Worm (Caenorhabditis elegans): Measurements from ENCODE around the gene dnj-9.

dnj-9 gene

DNA sequence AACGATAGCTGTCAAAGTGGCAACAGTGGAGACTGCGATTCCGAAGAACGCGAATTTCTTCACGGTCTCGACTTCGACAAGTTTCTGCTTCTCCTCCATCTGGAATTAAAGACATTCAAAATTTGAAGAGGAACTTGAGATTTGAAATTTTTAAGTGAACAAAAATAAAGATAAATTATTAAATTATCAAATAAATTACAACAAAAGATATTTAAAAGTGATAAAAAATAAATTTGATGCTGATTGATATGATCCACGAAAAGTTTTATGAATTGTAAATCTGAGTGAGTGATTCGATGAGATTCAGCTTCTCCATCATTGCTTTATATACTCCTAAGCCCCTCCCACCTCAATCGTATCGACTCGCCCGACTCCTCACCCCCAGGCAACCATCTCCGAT is 15.6 kb downstream of the dnj-9 start, which contains the start of gene col-17:
Gene col-17 (minus strand): TSS at position 101 of the 400 bp plus-strand sequence.
- TF ChIP-seq gmeb-1 (tag; optimal IDR thresholded peaks at IDR 0.05) (no peak), C34F6.9 (tag; optimal IDR thresholded peaks at IDR 0.05) (no peak), nhr-237 (tag; optimal IDR thresholded peaks at IDR 0.05) (no peak), nhr-129 (tag; optimal IDR thresholded peaks at IDR 0.05) (no peak), aly-2 (tag; optimal IDR thresholded peaks at IDR 0.05) (no peak), mbf-1 (tag; optimal IDR thresholded peaks at IDR 0.05) (no peak), nhr-25 (tag; optimal IDR thresholded peaks at IDR 0.05) (no peak), nhr-11 (tag; optimal IDR thresholded peaks at IDR 0.05) (no peak), egl-27 (tag; optimal IDR thresholded peaks at IDR 0.05) (no peak), dmd-4 (tag; optimal IDR thresholded peaks at IDR 0.05) (no peak), mdl-1 (tag; optimal IDR thresholded peaks at IDR 0.05) (no peak), lsy-2 (tag; optimal IDR thresholded peaks at IDR 0.05) (no peak), unc-62 (GFP tag; optimal IDR thresholded peaks at IDR 0.05) (no peak), ama-1 (optimal IDR thresholded peaks at IDR 0.05) (no peak), fos-1 (tag; optimal IDR thresholded peaks at IDR 0.05) (no peak), ceh-82 (tag; optimal IDR thresholded peaks at IDR 0.05) (no peak)

DNA sequence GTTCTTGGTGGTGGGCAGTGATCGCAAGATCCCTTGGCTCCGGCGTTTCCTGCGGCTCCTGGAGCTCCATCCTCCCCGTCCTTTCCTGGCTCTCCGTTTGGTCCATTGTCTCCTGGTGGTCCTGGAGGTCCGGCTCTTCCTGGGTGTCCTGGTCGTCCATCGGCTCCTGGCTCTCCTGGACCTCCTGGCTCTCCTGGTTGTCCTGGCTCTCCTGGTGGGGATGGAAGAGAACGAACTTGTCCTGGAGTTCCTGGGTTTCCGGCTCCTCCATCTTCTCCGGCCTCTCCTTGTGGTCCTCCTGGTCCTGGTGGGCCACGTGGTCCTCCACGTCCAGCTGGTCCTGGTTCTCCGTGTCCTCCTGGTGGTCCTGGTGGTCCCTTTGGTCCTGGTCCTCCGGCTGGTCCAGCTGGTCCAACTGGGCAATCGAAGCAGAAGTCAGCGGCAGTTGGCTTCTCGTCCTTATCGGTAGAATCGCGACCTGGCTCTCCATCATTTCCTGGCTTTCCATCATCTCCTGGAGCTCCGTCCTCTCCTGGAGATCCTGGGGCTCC is 18.0 kb downstream of the dnj-9 start:
- TF ChIP-seq aly-2 (tag; optimal IDR thresholded peaks at IDR 0.05): no peak
- no peak for TF ChIP-seq ceh-16 (tag; optimal IDR thresholded peaks at IDR 0.05)
- TF ChIP-seq sma-9 (GFP tag; optimal IDR thresholded peaks at IDR 0.05): no peak
- TF ChIP-seq sma-9 (tag; optimal IDR thresholded peaks at IDR 0.05): no peak
- no peak for TF ChIP-seq R02D3.7 (tag; optimal IDR thresholded peaks at IDR 0.05)
- no peak for TF ChIP-seq lsy-2 (tag; optimal IDR thresholded peaks at IDR 0.05)
- TF ChIP-seq lin-13 (GFP tag; optimal IDR thresholded peaks at IDR 0.05): no peak

DNA sequence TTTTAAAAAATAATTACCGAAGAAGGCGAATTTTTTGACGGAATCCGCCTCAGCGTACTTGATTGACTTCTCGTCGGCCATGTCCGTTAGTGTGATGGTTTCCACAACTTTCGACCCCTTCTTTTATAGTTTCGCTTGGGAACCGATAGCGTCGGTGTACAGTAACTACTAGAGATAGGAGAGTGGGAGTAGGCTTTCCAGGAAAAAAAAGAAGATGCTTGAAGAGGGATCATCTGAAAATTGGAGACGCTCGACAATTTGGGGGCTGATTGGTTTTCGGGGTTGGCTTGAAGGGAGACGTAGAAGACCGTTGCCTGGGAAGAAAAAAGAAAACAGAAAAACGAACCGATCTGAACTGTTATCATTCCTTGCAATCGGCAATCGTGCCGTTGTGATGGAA is 18.8 kb downstream of the dnj-9 start, which contains the start of gene col-20:
Gene col-20 (minus strand): TSS at position 101 of the 400 bp plus-strand sequence.
- no peak for TF ChIP-seq snpc-4 (tag; optimal IDR thresholded peaks at IDR 0.05)
- TF ChIP-seq sem-4 (tag; optimal IDR thresholded peaks at IDR 0.05): no peak
- TF ChIP-seq unc-55 (GFP tag; optimal IDR thresholded peaks at IDR 0.05): no peak
- no peak for TF ChIP-seq nhr-21 (tag; optimal IDR thresholded peaks at IDR 0.05)
- no peak for TF ChIP-seq ztf-11 (tag; optimal IDR thresholded peaks at IDR 0.05)
- TF ChIP-seq unc-62 (GFP tag; optimal IDR thresholded peaks at IDR 0.05): no peak
- TF ChIP-seq sma-3 (GFP tag; optimal IDR thresholded peaks at IDR 0.05): no peak
- TF ChIP-seq nhr-25 (tag; optimal IDR thresholded peaks at IDR 0.05): no peak
- no peak for TF ChIP-seq nhr-23 (tag; optimal IDR thresholded peaks at IDR 0.05)
- TF ChIP-seq gmeb-1 (tag; optimal IDR thresholded peaks at IDR 0.05): no peak
- TF ChIP-seq fos-1 (tag; optimal IDR thresholded peaks at IDR 0.05): no peak
- TF ChIP-seq nhr-129 (tag; optimal IDR thresholded peaks at IDR 0.05): no peak
- no peak for TF ChIP-seq crh-2 (tag; optimal IDR thresholded peaks at IDR 0.05)
- no peak for TF ChIP-seq ceh-16 (tag; optimal IDR thresholded peaks at IDR 0.05)
- TF ChIP-seq peb-1 (tag; optimal IDR thresholded peaks at IDR 0.05): no peak
- no peak for TF ChIP-seq aly-2 (tag; optimal IDR thresholded peaks at IDR 0.05)
- TF ChIP-seq mbf-1 (tag; optimal IDR thresholded peaks at IDR 0.05): no peak

ce11 chrII:4871834-4872233 is 20.0 kb downstream of the dnj-9 start:
- peak; percentile 53 for TF ChIP-seq blmp-1 (tag; optimal IDR thresholded peaks at IDR 0.05; ENCODE audit: insufficient read depth)
- no peak for TF ChIP-seq ceh-82 (tag; optimal IDR thresholded peaks at IDR 0.05)

- no peak for TF ChIP-seq alr-1 (tag; optimal IDR thresholded peaks at IDR 0.05)
- no peak for TF ChIP-seq ceh-82 (tag; optimal IDR thresholded peaks at IDR 0.05)
- no peak for TF ChIP-seq nhr-12 (tag; optimal IDR thresholded peaks at IDR 0.05)
- TF ChIP-seq gmeb-1 (tag; optimal IDR thresholded peaks at IDR 0.05): no peak
- no peak for TF ChIP-seq snpc-4 (tag; optimal IDR thresholded peaks at IDR 0.05)
- no peak for TF ChIP-seq ztf-4 (tag; optimal IDR thresholded peaks at IDR 0.05)
- TF ChIP-seq unc-55 (GFP tag; optimal IDR thresholded peaks at IDR 0.05): no peak
- TF ChIP-seq ama-1 (optimal IDR thresholded peaks at IDR 0.05): no peak
- no peak for TF ChIP-seq nhr-10 (tag; optimal IDR thresholded peaks at IDR 0.05)
- TF ChIP-seq ztf-1 (GFP tag; conservative IDR thresholded peaks at IDR 0.05): no peak
- TF ChIP-seq nhr-25 (tag; optimal IDR thresholded peaks at IDR 0.05): no peak
- no peak for TF ChIP-seq ceh-16 (tag; optimal IDR thresholded peaks at IDR 0.05)
These were observed 21.2 kb downstream of the dnj-9 start, which contains the start of gene col-73 for ce11 chrII:4873029-4873428. col-73 (minus strand) TSS chrII:4873129.
